Worm (Caenorhabditis elegans) whole organism, midembryonic: ENCODE results near the gene srz-91.

Source experiments
- T22C8.4 ChIP-seq: fragments of 200-800 bp; sonication (Bioruptor generic); IDR thresholded peaks from 2 replicates; pipeline ENCODE4 v1.3.6; 2022; ENCODE audit warnings: missing genetic modification characterization, missing compliant biosample characterization
- klf-2 ChIP-seq: fragments of 200-800 bp; sonication (Bioruptor generic); conservative IDR thresholded peaks from 2 replicates; pipeline ENCODE4 v1.3.6; 2022; ENCODE audit warnings: missing genetic modification reagents, missing genetic modification characterization, missing compliant biosample characterization
- med-1 ChIP-seq: sonication (generic microtip); optimal IDR thresholded peaks from 2 replicates; lab custom pipeline; 2017; ENCODE audit warnings: missing genetic modification characterization, mild to moderate bottlenecking, missing compliant biosample characterization, antibody characterized with exemption, missing genetic modification reagents; ENCODE audit not compliant: insufficient read depth
- ref-1 ChIP-seq: fragments of 200-800 bp; sonication (Bioruptor generic); conservative IDR thresholded peaks from 2 replicates; pipeline ENCODE4 v1.3.6; 2022; ENCODE audit warnings: missing genetic modification reagents, missing genetic modification characterization, missing compliant biosample characterization
- ztf-23 ChIP-seq: fragments of 200-800 bp; sonication (Bioruptor generic); IDR thresholded peaks from 2 replicates; pipeline ENCODE4 v1.3.6; 2022; ENCODE audit warnings: missing genetic modification reagents, missing genetic modification characterization, missing compliant biosample characterization

DNA sequence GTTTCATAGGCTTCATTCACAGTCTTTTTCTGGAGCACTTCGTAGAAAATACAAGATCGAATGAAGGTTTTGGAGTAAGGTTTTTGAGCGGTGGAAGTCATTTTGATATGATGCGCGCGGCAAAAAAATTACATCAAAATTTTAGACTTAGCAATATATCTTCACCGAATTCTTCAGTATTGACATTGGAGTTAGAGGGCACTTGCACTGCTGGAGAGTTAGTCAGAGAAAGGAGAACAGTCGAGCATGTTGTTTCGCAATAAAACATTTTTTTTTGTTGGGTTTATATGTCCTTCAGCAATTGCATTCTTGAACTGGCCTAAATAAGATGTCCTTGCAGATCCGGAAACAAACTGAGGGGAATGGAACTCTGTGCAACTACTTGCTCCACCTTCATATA, 42.0 kb upstream of the srz-91 start, which contains the start of gene fbxa-171:
- TF ChIP-seq T22C8.4 (no peak), med-1 (no peak), ztf-23 (no peak), klf-2 (no peak), ref-1 (GFP tag; lab: Robert Waterston, UW) (no peak)
